Worm (Caenorhabditis elegans) whole organism, L1 larva: ENCODE measurements around the gene B0034.1.

ENCODE experiments used
- C16A3.4 ChIP-seq: fragments of 150-350 bp; optimal IDR thresholded peaks from 2 replicates; lab custom pipeline; 2014; ENCODE audit warnings: missing biosample characterization, missing genetic modification characterization
- F16B12.6 ChIP-seq: fragments of 150-350 bp; optimal IDR thresholded peaks from 2 replicates; lab custom pipeline; 2014; ENCODE audit warnings: missing biosample characterization, missing genetic modification characterization
- aha-1 ChIP-seq: fragments of 150-350 bp; optimal IDR thresholded peaks from 2 replicates; lab custom pipeline; 2014; ENCODE audit warnings: missing biosample characterization, missing genetic modification characterization
- aly-2 ChIP-seq: fragments of 150-350 bp; optimal IDR thresholded peaks from 2 replicates; lab custom pipeline; 2014; ENCODE audit warnings: missing biosample characterization, missing genetic modification characterization
- ama-1 ChIP-seq: fragments of 150-350 bp; optimal IDR thresholded peaks from 2 replicates; lab custom pipeline; 2014
- ceh-82 ChIP-seq, 3 experiments: fragments of 150-350 bp in 1 of 3; sonication (generic microtip) in 2 of 3; optimal IDR thresholded peaks; 2 replicates each; lab custom pipeline; 2014 to 2017; ENCODE audit warnings: missing biosample characterization in 3 of 3, missing genetic modification characterization in 3 of 3
- ceh-88 ChIP-seq: fragments of 200-800 bp; sonication (Bioruptor generic); IDR thresholded peaks from 2 replicates; pipeline ENCODE4 v1.3.6; 2022; ENCODE audit warnings: missing genetic modification characterization, missing compliant biosample characterization
- ceh-90 ChIP-seq: sonication (generic microtip); optimal IDR thresholded peaks from 2 replicates; lab custom pipeline; 2016; ENCODE audit warnings: missing genetic modification characterization, missing compliant biosample characterization
- dpl-1 ChIP-seq, 3 experiments: fragments of 150-350 bp in 2 of 3; sonication (generic microtip) in 1 of 3; optimal IDR thresholded peaks; 2 replicates each; lab custom pipeline; 2014 to 2017; ENCODE audit warnings: missing biosample characterization in 3 of 3, missing genetic modification characterization in 3 of 3, missing genetic modification reagents in 3 of 3
- efl-1 ChIP-seq, 4 experiments: fragments of 150-350 bp; optimal IDR thresholded peaks in 3 of 4; peaks in 1 of 4; 1 replicate in 1 of 4; 2 replicates in 3 of 4; lab custom pipeline; 2014; ENCODE audit warnings: missing biosample characterization in 2 of 4, missing genetic modification characterization in 2 of 4, missing genetic modification reagents in 2 of 4
- efl-3 ChIP-seq: fragments of 200-800 bp; sonication (Bioruptor generic); optimal IDR thresholded peaks from 2 replicates; lab custom pipeline; 2018; ENCODE audit warnings: mild to moderate bottlenecking, missing genetic modification characterization, missing compliant biosample characterization
- egl-27 ChIP-seq, 2 experiments: fragments of 150-350 bp in 1 of 2; sonication (generic microtip); optimal IDR thresholded peaks; 3 replicates each; lab custom pipeline; 2017 to 2018; ENCODE audit warnings: missing biosample characterization in 2 of 2, missing genetic modification characterization in 2 of 2, missing genetic modification reagents in 2 of 2
- elt-2 ChIP-seq: sonication (generic microtip); optimal IDR thresholded peaks from 2 replicates; lab custom pipeline; 2016; ENCODE audit warnings: missing genetic modification characterization, mild to moderate bottlenecking, inconsistent platforms, missing compliant biosample characterization, missing genetic modification reagents
- elt-3 ChIP-seq, 6 experiments: fragments of 150-350 bp in 1 of 6; sonication (generic microtip); optimal IDR thresholded peaks; 2 replicates each; lab custom pipeline; 2017 to 2018; ENCODE audit warnings: missing biosample characterization in 6 of 6, missing genetic modification characterization in 6 of 6, inconsistent platforms in 1 of 6
- fkh-8 ChIP-seq: sonication (generic microtip); optimal IDR thresholded peaks from 2 replicates; lab custom pipeline; 2016; ENCODE audit warnings: mild to moderate bottlenecking, missing genetic modification characterization, missing compliant biosample characterization
- fos-1 ChIP-seq: fragments of 150-350 bp; optimal IDR thresholded peaks from 2 replicates; lab custom pipeline; 2014; ENCODE audit warnings: missing biosample characterization, missing genetic modification characterization
- grh-1 ChIP-seq: fragments of 200-800 bp; sonication (Bioruptor generic); IDR thresholded peaks from 2 replicates; pipeline ENCODE4 v1.3.6; 2022; ENCODE audit warnings: missing genetic modification reagents, missing genetic modification characterization, missing compliant biosample characterization
- hlh-17 ChIP-seq: fragments of 200-800 bp; sonication (Bioruptor generic); optimal IDR thresholded peaks from 2 replicates; lab custom pipeline; 2018; ENCODE audit warnings: missing genetic modification characterization, mild to moderate bottlenecking, missing compliant biosample characterization, moderate library complexity, borderline replicate concordance
- hlh-4 ChIP-seq: sonication (generic microtip); optimal IDR thresholded peaks from 2 replicates; lab custom pipeline; 2016; ENCODE audit warnings: mild to moderate bottlenecking, missing genetic modification characterization, missing compliant biosample characterization
- irx-1 ChIP-seq: sonication (generic microtip); optimal IDR thresholded peaks from 2 replicates; lab custom pipeline; 2016; ENCODE audit warnings: missing genetic modification characterization, missing compliant biosample characterization
- jun-1 ChIP-seq: fragments of 150-350 bp; optimal IDR thresholded peaks from 2 replicates; lab custom pipeline; 2014; ENCODE audit warnings: missing biosample characterization, missing genetic modification reagents, missing genetic modification characterization
- lin-13 ChIP-seq: fragments of 150-350 bp; optimal IDR thresholded peaks from 2 replicates; lab custom pipeline; 2014; ENCODE audit warnings: missing biosample characterization, missing genetic modification reagents, missing genetic modification characterization
- lin-14 ChIP-seq: fragments of 200-800 bp; sonication (Bioruptor generic); optimal IDR thresholded peaks from 2 replicates; lab custom pipeline; 2018; ENCODE audit warnings: mild to moderate bottlenecking, missing genetic modification characterization, moderate library complexity, missing compliant biosample characterization
- lin-35 ChIP-seq, 2 experiments: fragments of 150-350 bp; optimal IDR thresholded peaks; 2 replicates each; lab custom pipeline; 2014; ENCODE audit warnings: missing biosample characterization in 2 of 2, missing genetic modification characterization in 2 of 2, missing genetic modification reagents in 2 of 2
- lsy-2 ChIP-seq, 2 experiments: fragments of 150-350 bp; optimal IDR thresholded peaks; 2 replicates each; lab custom pipeline; 2014; ENCODE audit warnings: missing biosample characterization in 2 of 2, missing genetic modification characterization in 2 of 2
- mab-9 ChIP-seq: fragments of 200-800 bp; sonication (Bioruptor generic); IDR thresholded peaks from 2 replicates; pipeline ENCODE4 v1.3.6; 2022; ENCODE audit warnings: missing genetic modification reagents, missing genetic modification characterization, missing compliant biosample characterization
- mdl-1 ChIP-seq, 2 experiments: fragments of 150-350 bp; optimal IDR thresholded peaks; 2 replicates each; lab custom pipeline; 2014 to 2017; ENCODE audit warnings: missing biosample characterization in 2 of 2, missing genetic modification characterization in 2 of 2, inconsistent platforms in 1 of 2
- mef-2 ChIP-seq: fragments of 150-350 bp; optimal IDR thresholded peaks from 2 replicates; lab custom pipeline; 2014; ENCODE audit warnings: missing biosample characterization, missing genetic modification characterization
- nhr-11 ChIP-seq: fragments of 150-350 bp; optimal IDR thresholded peaks from 2 replicates; lab custom pipeline; 2014; ENCODE audit warnings: missing biosample characterization, missing genetic modification characterization
- nhr-12 ChIP-seq: sonication (generic microtip); optimal IDR thresholded peaks from 2 replicates; lab custom pipeline; 2017; ENCODE audit warnings: missing biosample characterization, missing genetic modification characterization
- nhr-19 ChIP-seq: fragments of 200-800 bp; sonication (Bioruptor generic); conservative IDR thresholded peaks from 2 replicates; pipeline ENCODE4 v1.3.6; 2022; ENCODE audit warnings: missing genetic modification characterization, missing compliant biosample characterization
- nhr-20 ChIP-seq: sonication (generic microtip); optimal IDR thresholded peaks from 2 replicates; lab custom pipeline; 2016; ENCODE audit warnings: mild to moderate bottlenecking, missing genetic modification characterization, missing compliant biosample characterization
- nhr-237 ChIP-seq: fragments of 150-350 bp; optimal IDR thresholded peaks from 2 replicates; lab custom pipeline; 2014; ENCODE audit warnings: missing biosample characterization, missing genetic modification characterization
- nhr-77 ChIP-seq: fragments of 150-350 bp; optimal IDR thresholded peaks from 2 replicates; lab custom pipeline; 2014; ENCODE audit warnings: missing biosample characterization, missing genetic modification characterization
- nhr-84 ChIP-seq: sonication (generic microtip); optimal IDR thresholded peaks from 2 replicates; lab custom pipeline; 2017; ENCODE audit warnings: missing biosample characterization, missing genetic modification characterization
- nhr-85 ChIP-seq: sonication (generic microtip); peaks from one replicate; lab custom pipeline; 2016; ENCODE audit warnings: missing genetic modification characterization, inconsistent platforms, missing compliant biosample characterization
- nhr-90 ChIP-seq: sonication (generic microtip); optimal IDR thresholded peaks from 2 replicates; lab custom pipeline; 2016; ENCODE audit warnings: mild to moderate bottlenecking, missing genetic modification characterization, missing compliant biosample characterization; ENCODE audit not compliant: poor library complexity
- pag-3 ChIP-seq: sonication (generic microtip); optimal IDR thresholded peaks from 2 replicates; lab custom pipeline; 2017; ENCODE audit warnings: missing genetic modification characterization, mild to moderate bottlenecking, missing compliant biosample characterization, antibody characterized with exemption, borderline replicate concordance; ENCODE audit not compliant: insufficient read depth
- skn-1 ChIP-seq: fragments of 150-350 bp; optimal IDR thresholded peaks from 2 replicates; lab custom pipeline; 2014; ENCODE audit warnings: missing biosample characterization, missing genetic modification characterization
- snpc-4 ChIP-seq: fragments of 150-350 bp; optimal IDR thresholded peaks from 2 replicates; lab custom pipeline; 2014; ENCODE audit warnings: missing biosample characterization, missing genetic modification characterization
- sup-37 ChIP-seq: fragments of 200-800 bp; sonication (Bioruptor generic); optimal IDR thresholded peaks from 2 replicates; lab custom pipeline; 2018; ENCODE audit warnings: mild to moderate bottlenecking, missing genetic modification characterization, missing compliant biosample characterization
- swsn-7 ChIP-seq: sonication (generic microtip); optimal IDR thresholded peaks from 2 replicates; lab custom pipeline; 2016; ENCODE audit warnings: missing genetic modification characterization, missing compliant biosample characterization
- tbx-2 ChIP-seq: sonication (generic microtip); optimal IDR thresholded peaks from 2 replicates; lab custom pipeline; 2016; ENCODE audit warnings: missing genetic modification characterization, missing compliant biosample characterization
- unc-130 ChIP-seq: fragments of 150-350 bp; optimal IDR thresholded peaks from 2 replicates; lab custom pipeline; 2017; ENCODE audit warnings: missing biosample characterization, missing genetic modification characterization, inconsistent platforms
- unc-30 ChIP-seq: sonication (generic microtip); optimal IDR thresholded peaks from 2 replicates; lab custom pipeline; 2017; ENCODE audit warnings: missing biosample characterization, missing genetic modification characterization
- unc-62 ChIP-seq: fragments of 150-350 bp; optimal IDR thresholded peaks from 2 replicates; lab custom pipeline; 2014; ENCODE audit warnings: missing biosample characterization, missing genetic modification reagents, missing genetic modification characterization
- unc-86 ChIP-seq: sonication (generic microtip); optimal IDR thresholded peaks from 2 replicates; lab custom pipeline; 2016; ENCODE audit warnings: missing genetic modification characterization, missing compliant biosample characterization
- ztf-11 ChIP-seq, 2 experiments: sonication (generic microtip); optimal IDR thresholded peaks; 2 replicates each; lab custom pipeline; 2016 to 2017; ENCODE audit warnings: missing genetic modification characterization in 2 of 2, missing biosample characterization in 1 of 2, missing compliant biosample characterization in 1 of 2

Gene B0034.1

DNA sequence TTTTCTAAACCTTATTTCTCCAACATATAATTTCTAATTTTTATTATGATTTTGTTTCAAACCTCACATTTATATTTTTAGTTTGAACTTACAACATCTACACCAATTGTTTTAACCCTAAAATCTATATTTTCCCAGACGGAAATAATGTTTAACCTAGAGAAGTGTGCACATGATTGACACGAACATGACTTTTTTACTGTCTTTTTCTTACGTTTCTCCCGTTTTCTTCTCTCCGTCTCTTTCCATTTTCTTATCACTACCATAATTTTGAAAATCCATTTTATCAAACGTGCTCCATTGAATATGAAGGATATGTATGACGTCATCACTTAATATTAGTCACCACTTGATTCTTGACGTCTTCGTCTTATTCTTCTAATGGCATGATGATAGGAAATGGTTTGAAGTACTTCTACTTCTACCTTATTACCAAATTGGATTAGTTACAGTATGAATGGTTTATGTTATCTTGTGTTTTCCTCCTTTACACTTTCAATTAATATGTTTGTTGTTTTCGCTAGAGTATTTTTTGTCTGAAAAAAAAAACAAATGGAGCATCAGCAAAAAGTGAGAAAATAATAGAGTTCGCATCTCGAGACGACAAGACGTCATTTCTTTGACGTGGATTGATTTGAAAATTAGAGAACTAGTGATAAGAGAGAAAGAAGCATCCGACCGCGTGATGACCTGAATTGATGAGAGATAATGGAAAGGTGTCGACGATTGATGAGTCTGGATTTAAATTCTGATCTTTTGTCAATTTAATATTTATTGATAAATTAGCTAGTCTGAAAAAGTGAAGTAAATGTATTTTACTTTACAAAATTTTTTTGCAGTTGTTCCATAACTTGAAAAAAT lies 36.0 kb upstream of the B0034.1 start (continued):
- TF ChIP-seq ceh-82 (tag; optimal IDR thresholded peaks at IDR 0.05; lab: Kevin White, UChicago) (no peak), dpl-1 (GFP tag; optimal IDR thresholded peaks at IDR 0.05; lab: Kevin White, UChicago) (no peak), aly-2 (tag; lab: Kevin White, UChicago) (no peak), hlh-4 (tag; lab: Kevin White, UChicago) (no peak), elt-2 (tag; lab: Kevin White, UChicago) (peak; percentile 60), sup-37 (GFP tag; lab: Kevin White, UChicago) (no peak), ceh-90 (no peak), pag-3 (no peak), hlh-17 (GFP tag; lab: Kevin White, UChicago) (no peak), nhr-84 (tag; lab: Kevin White, UChicago) (no peak), unc-62 (no peak), fkh-8 (tag; lab: Kevin White, UChicago) (no peak), jun-1 (tag; lab: Kevin White, UChicago) (no peak), ztf-11 (tag; optimal IDR thresholded peaks at IDR 0.05; lab: Kevin White, UChicago) (no peak), lin-14 (GFP tag; lab: Kevin White, UChicago) (peak; percentile 81), egl-27 (tag; optimal IDR thresholded peaks at IDR 0.05; lab: Kevin White, UChicago) (no peak), efl-3 (GFP tag; lab: Kevin White, UChicago) (no peak), nhr-19 (GFP tag; lab: Robert Waterston, UW) (peak; percentile 65), fos-1 (tag; lab: Kevin White, UChicago) (no peak), unc-130 (tag; lab: Kevin White, UChicago) (peak; percentile 54), grh-1 (no peak), swsn-7 (tag; lab: Kevin White, UChicago) (no peak), ceh-88 (GFP tag; lab: Robert Waterston, UW) (no peak), lin-13 (GFP tag; lab: Kevin White, UChicago) (no peak), nhr-77 (no peak), aha-1 (tag; lab: Kevin White, UChicago) (no peak), mab-9 (GFP tag; lab: Robert Waterston, UW) (no peak), unc-30 (no peak), skn-1 (tag; lab: Kevin White, UChicago) (no peak), elt-3 (tag; optimal IDR thresholded peaks at IDR 0.05; lab: Kevin White, UChicago) (peak in 1 of 6 experiments; percentile 48), snpc-4 (no peak), irx-1 (no peak)

ce11 chrII:5933133-5933532 lies 35.0 kb upstream of the B0034.1 start:
- TF ChIP-seq dpl-1 (GFP tag; optimal IDR thresholded peaks at IDR 0.05; lab: Kevin White, UChicago) (no peak), efl-1 (optimal IDR thresholded peaks at IDR 0.05; lab: Kevin White, UChicago) (no peak), efl-1 (GFP tag; optimal IDR thresholded peaks at IDR 0.05 in 1 of 2; lab: Kevin White, UChicago) (peak in 1 of 2 experiments; percentile 10), nhr-85 (tag; lab: Kevin White, UChicago) (peak; percentile 70)
- TF ChIP-seq, all 84 proteins: peak for 2

ce11 chrII:5933962-5934422 lies 34.1 kb upstream of the B0034.1 start:
- TF ChIP-seq C16A3.4 (tag; lab: Kevin White, UChicago) (peak; percentile 8), ceh-90 (no peak), lsy-2 (tag; optimal IDR thresholded peaks at IDR 0.05; lab: Kevin White, UChicago) (peak; percentile 21 to 33), tbx-2 (tag; lab: Kevin White, UChicago) (peak; percentile 16), efl-3 (GFP tag; lab: Kevin White, UChicago) (no peak), nhr-12 (tag; lab: Kevin White, UChicago) (no peak), nhr-20 (tag; lab: Kevin White, UChicago) (peak; percentile 31), unc-86 (tag; lab: Kevin White, UChicago) (no peak), nhr-237 (tag; lab: Kevin White, UChicago) (no peak), nhr-90 (tag; lab: Kevin White, UChicago) (peak; percentile 26), lin-35 (GFP tag; optimal IDR thresholded peaks at IDR 0.05; lab: Kevin White, UChicago) (peak in 1 of 2 experiments; percentile 2), ama-1 (lab: Kevin White, UChicago) (no peak), nhr-11 (tag; lab: Kevin White, UChicago) (peak; percentile 7), F16B12.6 (tag; lab: Kevin White, UChicago) (no peak), swsn-7 (tag; lab: Kevin White, UChicago) (no peak), nhr-19 (GFP tag; lab: Robert Waterston, UW) (peak; percentile 37; the same call in 1 of the 2 replicates), nhr-85 (tag; lab: Kevin White, UChicago) (peak; percentile 76), mdl-1 (tag; optimal IDR thresholded peaks at IDR 0.05; lab: Kevin White, UChicago) (peak in 1 of 2 experiments; percentile 14), mef-2 (tag; lab: Kevin White, UChicago) (no peak)
